Worm (Caenorhabditis elegans) whole organism, young adult: ENCODE measurements around the gene F07C6.4.
A peak's percentile ranks its signal among the peaks of the same experiment; 100 is the strongest.

Experiments used
- F10E7.11 ChIP-seq: sonication (generic microtip); optimal IDR thresholded peaks from 2 replicates; lab custom pipeline; 2017; ENCODE audit warnings: mild to moderate bottlenecking, missing genetic modification characterization, moderate library complexity, missing compliant biosample characterization
- F49E8.2 ChIP-seq: sonication (generic microtip); optimal IDR thresholded peaks from 3 replicates; lab custom pipeline; 2017; ENCODE audit warnings: missing genetic modification characterization, mild to moderate bottlenecking, missing compliant biosample characterization, antibody characterized with exemption, moderate library complexity; ENCODE audit not compliant: insufficient read depth
- F55B11.4 ChIP-seq: sonication (generic microtip); optimal IDR thresholded peaks from 2 replicates; lab custom pipeline; 2016; ENCODE audit warnings: missing compliant biosample characterization, missing genetic modification characterization, borderline replicate concordance; ENCODE audit not compliant: insufficient read depth
- T07F8.4 ChIP-seq: sonication (generic microtip); optimal IDR thresholded peaks from 2 replicates; lab custom pipeline; 2016; ENCODE audit warnings: mild to moderate bottlenecking, missing genetic modification characterization, moderate library complexity, missing compliant biosample characterization
- akir-1 ChIP-seq: fragments of 200-800 bp; sonication (Bioruptor generic); optimal IDR thresholded peaks from 2 replicates; lab custom pipeline; 2018; ENCODE audit warnings: mild to moderate bottlenecking, missing genetic modification characterization, moderate library complexity, missing compliant biosample characterization
- cebp-1 ChIP-seq, 2 experiments: fragments of 200-800 bp in 1 of 2; sonication (Bioruptor generic) in 1 of 2; sonication (generic microtip) in 1 of 2; IDR thresholded peaks in 1 of 2; optimal IDR thresholded peaks in 1 of 2; 2 replicates each; pipeline versions ENCODE4 v1.3.6 to Lab custom; 2017 to 2022; ENCODE audit warnings: missing compliant biosample characterization in 2 of 2, missing genetic modification characterization in 2 of 2, mild to moderate bottlenecking in 1 of 2, missing genetic modification reagents in 1 of 2, moderate library complexity in 1 of 2
- ceh-40 ChIP-seq: fragments of 200-800 bp; sonication (Bioruptor generic); IDR thresholded peaks from 2 replicates; pipeline ENCODE4 v1.3.6; 2022; ENCODE audit warnings: missing genetic modification characterization, missing compliant biosample characterization
- dpl-1 ChIP-seq: fragments of 150-350 bp; optimal IDR thresholded peaks from 2 replicates; lab custom pipeline; 2014; ENCODE audit warnings: missing biosample characterization, missing genetic modification reagents, missing genetic modification characterization
- hrde-1 ChIP-seq: sonication (generic microtip); optimal IDR thresholded peaks from 2 replicates; lab custom pipeline; 2016; ENCODE audit warnings: missing genetic modification characterization, mild to moderate bottlenecking, missing compliant biosample characterization, moderate library complexity, missing genotype, missing genetic modification reagents, borderline replicate concordance
- hsf-1 ChIP-seq: fragments of 200-800 bp; sonication (Bioruptor generic); IDR thresholded peaks from 2 replicates; pipeline ENCODE4 v1.3.6; 2022; ENCODE audit warnings: missing genetic modification reagents, missing genetic modification characterization, missing compliant biosample characterization
- lag-1 ChIP-seq: fragments of 200-800 bp; sonication (Bioruptor generic); IDR thresholded peaks from 2 replicates; pipeline ENCODE4 v1.3.6; 2022; ENCODE audit warnings: missing genetic modification reagents, missing genetic modification characterization, missing compliant biosample characterization
- lir-1 ChIP-seq: fragments of 200-800 bp; sonication (Bioruptor generic); conservative IDR thresholded peaks from 2 replicates; pipeline ENCODE4 v1.3.6; 2022; ENCODE audit warnings: missing genetic modification reagents, missing genetic modification characterization, missing compliant biosample characterization
- mes-4 ChIP-seq: sonication (generic microtip); optimal IDR thresholded peaks from 2 replicates; lab custom pipeline; 2016; ENCODE audit warnings: missing genotype, missing genetic modification characterization, missing compliant biosample characterization
- nhr-80 ChIP-seq: sonication (generic microtip); optimal IDR thresholded peaks from 2 replicates; lab custom pipeline; 2016; ENCODE audit warnings: missing genetic modification characterization, missing compliant biosample characterization

DNA sequence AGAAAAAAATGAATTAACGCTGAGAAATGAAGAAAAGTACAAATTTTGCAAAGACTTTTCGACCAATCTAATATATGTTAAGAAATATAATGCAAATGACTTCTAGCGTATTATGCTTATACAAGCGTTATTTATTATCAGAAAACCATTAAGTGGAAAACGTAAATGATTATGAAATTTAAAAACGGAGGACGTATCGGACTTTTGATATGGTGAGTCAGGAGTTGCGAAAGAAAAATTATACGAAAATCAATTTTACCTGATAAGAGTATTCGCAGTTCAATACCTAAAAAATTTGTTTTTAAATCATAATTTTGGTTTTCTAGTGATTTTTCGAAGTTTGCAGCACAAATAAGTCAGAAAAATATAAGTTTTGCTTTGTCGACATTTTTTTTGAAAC, 70.8 kb downstream of the F07C6.4 start:
- TF ChIP-seq hrde-1 (no peak), cebp-1 (GFP tag; IDR thresholded peaks at IDR 0.05; lab: Robert Waterston, UW) (no peak), cebp-1 (tag; optimal IDR thresholded peaks at IDR 0.05; lab: Kevin White, UChicago) (no peak), lir-1 (no peak), F49E8.2 (tag; lab: Kevin White, UChicago) (no peak), nhr-80 (tag; lab: Kevin White, UChicago) (peak; percentile 52), hsf-1 (GFP tag; lab: Robert Waterston, UW) (no peak), akir-1 (GFP tag; lab: Kevin White, UChicago) (no peak), ceh-40 (GFP tag; lab: Robert Waterston, UW) (no peak), mes-4 (tag; lab: Kevin White, UChicago) (no peak), lag-1 (no peak), F55B11.4 (tag; lab: Kevin White, UChicago) (no peak), dpl-1 (no peak), T07F8.4 (tag; lab: Kevin White, UChicago) (no peak), F10E7.11 (tag; lab: Kevin White, UChicago) (no peak)
